Worm (Caenorhabditis elegans) whole organism, young adult: Measurements from ENCODE around the gene enol-1.
A peak's percentile ranks its signal among the peaks of the same experiment; 100 is the strongest.

Experiments
- B0261.1 ChIP-seq: sonication (generic microtip); optimal IDR thresholded peaks from 2 replicates; lab custom pipeline; 2016; ENCODE audit warnings: mild to moderate bottlenecking, missing genetic modification characterization, moderate library complexity, missing compliant biosample characterization
- B0336.3 ChIP-seq: fragments of 200-800 bp; sonication (Bioruptor generic); IDR thresholded peaks from 2 replicates; pipeline ENCODE4 v1.3.6; 2022; ENCODE audit warnings: missing genetic modification characterization, missing compliant biosample characterization
- C06A6.2 ChIP-seq: fragments of 200-800 bp; sonication (Bioruptor generic); conservative IDR thresholded peaks from 2 replicates; pipeline ENCODE4 v1.3.6; 2022; ENCODE audit warnings: missing genetic modification characterization, missing compliant biosample characterization
- C17E4.6 ChIP-seq: fragments of 200-800 bp; sonication (Bioruptor generic); IDR thresholded peaks from 2 replicates; pipeline ENCODE4 v1.3.6; 2022; ENCODE audit warnings: missing genetic modification reagents, missing genetic modification characterization, missing compliant biosample characterization
- F33H1.4 ChIP-seq: fragments of 200-800 bp; sonication (Bioruptor generic); IDR thresholded peaks from 2 replicates; pipeline ENCODE4 v1.3.6; 2022; ENCODE audit warnings: missing genetic modification reagents, missing genetic modification characterization, missing compliant biosample characterization
- F52B5.7 ChIP-seq: sonication (generic microtip); optimal IDR thresholded peaks from 2 replicates; lab custom pipeline; 2016; ENCODE audit warnings: mild to moderate bottlenecking, missing genetic modification characterization, missing compliant biosample characterization
- K11D2.4 ChIP-seq: fragments of 200-800 bp; sonication (Bioruptor generic); IDR thresholded peaks from 2 replicates; pipeline ENCODE4 v1.3.6; 2022; ENCODE audit warnings: missing genetic modification reagents, missing genetic modification characterization, missing compliant biosample characterization
- Y53G8AR.9 ChIP-seq: fragments of 200-800 bp; sonication (Bioruptor generic); conservative IDR thresholded peaks from 2 replicates; pipeline ENCODE4 v1.3.6; 2022; ENCODE audit warnings: missing genetic modification reagents, missing genetic modification characterization, missing compliant biosample characterization
- Y95B8A.8 ChIP-seq: fragments of 200-800 bp; sonication (Bioruptor generic); IDR thresholded peaks from 2 replicates; pipeline ENCODE4 v1.3.6; 2022; ENCODE audit warnings: missing genetic modification reagents, missing genetic modification characterization, missing compliant biosample characterization
- attf-3 ChIP-seq: fragments of 200-800 bp; sonication (Bioruptor generic); conservative IDR thresholded peaks from 2 replicates; pipeline ENCODE4 v1.3.6; 2022; ENCODE audit warnings: missing genetic modification reagents, missing genetic modification characterization, missing compliant biosample characterization
- attf-5 ChIP-seq: fragments of 200-800 bp; sonication (Bioruptor generic); optimal IDR thresholded peaks from 2 replicates; lab custom pipeline; 2018; ENCODE audit warnings: mild to moderate bottlenecking, missing genetic modification characterization, missing compliant biosample characterization
- cebp-1 ChIP-seq, 2 experiments: fragments of 200-800 bp in 1 of 2; sonication (Bioruptor generic) in 1 of 2; sonication (generic microtip) in 1 of 2; IDR thresholded peaks in 1 of 2; optimal IDR thresholded peaks in 1 of 2; 2 replicates each; pipeline versions ENCODE4 v1.3.6 to Lab custom; 2017 to 2022; ENCODE audit warnings: missing compliant biosample characterization in 2 of 2, missing genetic modification characterization in 2 of 2, mild to moderate bottlenecking in 1 of 2, missing genetic modification reagents in 1 of 2, moderate library complexity in 1 of 2
- ceh-58 ChIP-seq: fragments of 200-800 bp; sonication (Bioruptor generic); IDR thresholded peaks from 2 replicates; pipeline ENCODE4 v1.3.6; 2022; ENCODE audit warnings: missing genetic modification characterization, missing compliant biosample characterization
- hrde-1 ChIP-seq: sonication (generic microtip); optimal IDR thresholded peaks from 2 replicates; lab custom pipeline; 2016; ENCODE audit warnings: missing genetic modification characterization, mild to moderate bottlenecking, missing compliant biosample characterization, moderate library complexity, missing genotype, missing genetic modification reagents, borderline replicate concordance
- lin-35 ChIP-seq, 3 experiments: fragments of 150-350 bp in 2 of 3; sonication (generic microtip) in 1 of 3; optimal IDR thresholded peaks; 2 replicates each; lab custom pipeline; 2014 to 2018; ENCODE audit warnings: missing biosample characterization in 3 of 3, missing genetic modification characterization in 3 of 3, missing genetic modification reagents in 3 of 3
- lin-40 ChIP-seq: sonication (generic microtip); optimal IDR thresholded peaks from 2 replicates; lab custom pipeline; 2016; ENCODE audit warnings: missing genetic modification characterization, mild to moderate bottlenecking, missing compliant biosample characterization, missing genotype, missing genetic modification reagents
- lin-54 ChIP-seq: fragments of 200-800 bp; sonication (Bioruptor generic); optimal IDR thresholded peaks from 2 replicates; lab custom pipeline; 2018; ENCODE audit warnings: mild to moderate bottlenecking, missing genetic modification characterization, missing compliant biosample characterization
- lir-1 ChIP-seq: fragments of 200-800 bp; sonication (Bioruptor generic); conservative IDR thresholded peaks from 2 replicates; pipeline ENCODE4 v1.3.6; 2022; ENCODE audit warnings: missing genetic modification reagents, missing genetic modification characterization, missing compliant biosample characterization
- lsl-1 ChIP-seq: fragments of 200-800 bp; sonication (Bioruptor generic); optimal IDR thresholded peaks from 2 replicates; lab custom pipeline; 2018; ENCODE audit warnings: mild to moderate bottlenecking, missing genetic modification characterization, moderate library complexity, missing compliant biosample characterization
- lsy-27 ChIP-seq: sonication (generic microtip); optimal IDR thresholded peaks from 2 replicates; lab custom pipeline; 2017; ENCODE audit warnings: missing genetic modification characterization, mild to moderate bottlenecking, missing compliant biosample characterization, antibody characterized with exemption, missing genotype, borderline replicate concordance; ENCODE audit not compliant: insufficient read depth
- madf-3 ChIP-seq: fragments of 200-800 bp; sonication (Bioruptor generic); IDR thresholded peaks from 2 replicates; pipeline ENCODE4 v1.3.6; 2022; ENCODE audit warnings: missing genetic modification reagents, missing genetic modification characterization, missing compliant biosample characterization
- madf-8 ChIP-seq: fragments of 200-800 bp; sonication (Bioruptor generic); conservative IDR thresholded peaks from 2 replicates; pipeline ENCODE4 v1.3.6; 2022; ENCODE audit warnings: missing genetic modification reagents, missing genetic modification characterization, missing compliant biosample characterization
- mcd-1 ChIP-seq: fragments of 200-800 bp; sonication (Bioruptor generic); IDR thresholded peaks from 2 replicates; pipeline ENCODE4 v1.3.6; 2022; ENCODE audit warnings: missing genetic modification reagents, missing genetic modification characterization, missing compliant biosample characterization
- mes-4 ChIP-seq: sonication (generic microtip); optimal IDR thresholded peaks from 2 replicates; lab custom pipeline; 2016; ENCODE audit warnings: missing genotype, missing genetic modification characterization, missing compliant biosample characterization
- mxl-1 ChIP-seq: sonication (generic microtip); optimal IDR thresholded peaks from 2 replicates; lab custom pipeline; 2016; ENCODE audit warnings: missing genetic modification characterization, missing compliant biosample characterization
- nfyb-1 ChIP-seq: fragments of 200-800 bp; sonication (Bioruptor generic); IDR thresholded peaks from 2 replicates; pipeline ENCODE4 v1.3.6; 2022; ENCODE audit warnings: missing genetic modification reagents, missing genetic modification characterization, missing compliant biosample characterization
- nhr-179 ChIP-seq: sonication (generic microtip); optimal IDR thresholded peaks from 2 replicates; lab custom pipeline; 2016; ENCODE audit warnings: mild to moderate bottlenecking, missing genetic modification characterization, missing compliant biosample characterization
- nhr-80 ChIP-seq: sonication (generic microtip); optimal IDR thresholded peaks from 2 replicates; lab custom pipeline; 2016; ENCODE audit warnings: missing genetic modification characterization, missing compliant biosample characterization
- pbrm-1 ChIP-seq: fragments of 200-800 bp; sonication (Bioruptor generic); IDR thresholded peaks from 2 replicates; pipeline ENCODE4 v1.3.6; 2022; ENCODE audit warnings: missing genetic modification reagents, missing genetic modification characterization, missing compliant biosample characterization
- repo-1 ChIP-seq: sonication (generic microtip); optimal IDR thresholded peaks from 2 replicates; lab custom pipeline; 2017; ENCODE audit warnings: mild to moderate bottlenecking, missing genetic modification characterization, missing compliant biosample characterization
- sdz-38 ChIP-seq: sonication (generic microtip); optimal IDR thresholded peaks from 2 replicates; lab custom pipeline; 2016; ENCODE audit warnings: missing genotype, missing genetic modification characterization, missing compliant biosample characterization
- snpc-1.3 ChIP-seq: sonication (generic microtip); optimal IDR thresholded peaks from 2 replicates; lab custom pipeline; 2017; ENCODE audit warnings: missing genetic modification characterization, mild to moderate bottlenecking, missing compliant biosample characterization, antibody characterized with exemption, moderate library complexity, missing genotype, missing genetic modification reagents; ENCODE audit not compliant: insufficient read depth
- zfh-2 ChIP-seq: fragments of 200-800 bp; sonication (Bioruptor generic); conservative IDR thresholded peaks from 2 replicates; pipeline ENCODE4 v1.3.6; 2022; ENCODE audit warnings: missing genetic modification reagents, missing genetic modification characterization, missing compliant biosample characterization
- ztf-22 ChIP-seq: fragments of 200-800 bp; sonication (Bioruptor generic); optimal IDR thresholded peaks from 2 replicates; lab custom pipeline; 2018; ENCODE audit warnings: mild to moderate bottlenecking, missing genetic modification characterization, moderate library complexity, missing compliant biosample characterization

The enol-1 gene

ce11 chrII:8912523-8913017, 18.2 kb upstream of the enol-1 start:
- TF ChIP-seq B0336.3 (GFP tag; lab: Robert Waterston, UW) (no peak), zfh-2 (GFP tag; lab: Robert Waterston, UW) (no peak), C06A6.2 (no peak), mes-4 (tag; lab: Kevin White, UChicago) (no peak), pbrm-1 (no peak), ceh-58 (no peak), cebp-1 (GFP tag; IDR thresholded peaks at IDR 0.05; lab: Robert Waterston, UW) (no peak), cebp-1 (tag; optimal IDR thresholded peaks at IDR 0.05; lab: Kevin White, UChicago) (no peak), madf-8 (GFP tag; lab: Robert Waterston, UW) (no peak), lin-54 (GFP tag; lab: Kevin White, UChicago) (no peak), mcd-1 (GFP tag; lab: Robert Waterston, UW) (no peak), attf-5 (GFP tag; lab: Kevin White, UChicago) (no peak), C17E4.6 (GFP tag; lab: Robert Waterston, UW) (no peak), snpc-1.3 (tag; lab: Kevin White, UChicago) (no peak), lsl-1 (no peak), nfyb-1 (GFP tag; lab: Robert Waterston, UW) (no peak), mxl-1 (tag; lab: Kevin White, UChicago) (no peak), Y95B8A.8 (GFP tag; lab: Robert Waterston, UW) (no peak)

ce11 chrII:8914654-8915053, 16.1 kb upstream of the enol-1 start:
- TF ChIP-seq nhr-80 (tag; lab: Kevin White, UChicago) (peak; percentile 49), repo-1 (no peak), F33H1.4 (no peak), Y53G8AR.9 (no peak), lsy-27 (tag; lab: Kevin White, UChicago) (no peak), attf-3 (no peak), lin-40 (tag; lab: Kevin White, UChicago) (no peak), hrde-1 (tag; lab: Kevin White, UChicago) (no peak)

DNA sequence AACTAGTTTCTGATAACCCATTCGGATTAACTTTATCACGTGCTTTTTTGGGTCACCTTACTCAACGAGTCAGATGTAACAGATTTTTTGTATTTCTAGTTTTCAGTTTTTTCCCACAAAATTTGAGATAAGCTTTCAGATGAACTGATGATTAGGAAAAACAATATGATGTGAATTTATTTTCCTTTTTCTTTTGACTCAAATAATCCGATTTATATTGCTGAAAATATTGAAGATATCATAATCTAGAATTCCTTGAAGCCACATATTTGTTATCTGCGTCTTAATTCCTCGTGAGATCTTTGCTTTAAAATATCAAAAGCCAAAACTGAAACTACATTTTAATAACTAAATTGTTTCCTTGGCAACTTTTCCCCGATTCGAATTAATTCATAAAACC, 14.1 kb upstream of the enol-1 start:
- no peak for TF ChIP-seq F33H1.4
- no peak for TF ChIP-seq B0261.1 (tag; lab: Kevin White, UChicago)
- no peak for TF ChIP-seq zfh-2 (GFP tag; lab: Robert Waterston, UW)
- TF ChIP-seq K11D2.4 (GFP tag; lab: Robert Waterston, UW), result no peak
- TF ChIP-seq lin-40 (tag; lab: Kevin White, UChicago), result no peak
- TF ChIP-seq hrde-1 (tag; lab: Kevin White, UChicago), result no peak
- TF ChIP-seq F52B5.7 (tag; lab: Kevin White, UChicago), result no peak

ce11 chrII:8917339-8917738, 13.5 kb upstream of the enol-1 start:
- TF ChIP-seq lin-35 (GFP tag; optimal IDR thresholded peaks at IDR 0.05; lab: Kevin White, UChicago) (no peak), lir-1 (GFP tag; lab: Robert Waterston, UW) (no peak), sdz-38 (tag; lab: Kevin White, UChicago) (no peak), nhr-179 (tag; lab: Kevin White, UChicago) (no peak), ztf-22 (no peak), madf-3 (GFP tag; lab: Robert Waterston, UW) (no peak)
